Worm (Caenorhabditis elegans): ENCODE measurements around the gene M03D4.3.

ce11 chrIV:6104446-6104845, 7.7 kb downstream of the M03D4.3 start:
- TF ChIP-seq nhr-84 (tag; optimal IDR thresholded peaks at IDR 0.05) (no peak), blmp-1 (tag; optimal IDR thresholded peaks at IDR 0.05) (no peak)
